Fruit fly (Drosophila melanogaster) whole organism, embryonic: Measurements from ENCODE around the gene CG34258.
A peak's percentile ranks its signal among the peaks of the same experiment; 100 is the strongest.

ENCODE experiments used
- Adf1 ChIP-seq: fragments of 200-800 bp; sonication (Bioruptor generic); IDR thresholded peaks from 2 replicates; pipeline ENCODE4 v1.3.6; 2022; ENCODE audit warnings: missing biosample characterization, missing genetic modification characterization
- Atf3 ChIP-seq: fragments of 200-800 bp; sonication (Bioruptor generic); optimal IDR thresholded peaks from 3 replicates; lab custom pipeline; 2016; ENCODE audit warnings: missing biosample characterization, missing genetic modification characterization
- Atf6 ChIP-seq: fragments of 200-800 bp; sonication (Bioruptor generic); IDR thresholded peaks from 2 replicates; pipeline ENCODE4 v1.3.6; 2022; ENCODE audit warnings: missing biosample characterization, missing genetic modification characterization
- CG12104 ChIP-seq: fragments of 200-800 bp; sonication (Bioruptor generic); optimal IDR thresholded peaks from 3 replicates; lab custom pipeline; 2016; ENCODE audit warnings: missing biosample characterization, missing genetic modification characterization
- CG12155 ChIP-seq: fragments of 200-800 bp; sonication (Bioruptor generic); optimal IDR thresholded peaks from 3 replicates; lab custom pipeline; 2016; ENCODE audit warnings: missing biosample characterization, missing genetic modification characterization
- CG12744 ChIP-seq: fragments of 200-800 bp; sonication (Bioruptor generic); optimal IDR thresholded peaks from 2 replicates; lab custom pipeline; 2016; ENCODE audit warnings: missing biosample characterization, missing genetic modification characterization
- CG15479 ChIP-seq: fragments of 200-800 bp; sonication (Bioruptor generic); optimal IDR thresholded peaks from 3 replicates; lab custom pipeline; 2019; ENCODE audit warnings: missing biosample characterization, mild to moderate bottlenecking, missing genetic modification characterization, moderate library complexity
- CG15514 ChIP-seq: fragments of 200-800 bp; sonication (Bioruptor generic); optimal IDR thresholded peaks from 3 replicates; lab custom pipeline; 2017; ENCODE audit warnings: missing biosample characterization, missing genetic modification characterization, mild to moderate bottlenecking, moderate library complexity, missing genetic modification reagents
- CG16813 ChIP-seq: fragments of 200-800 bp; sonication (Bioruptor generic); IDR thresholded peaks from 3 replicates; pipeline ENCODE4 v1.3.6; 2022; ENCODE audit warnings: missing biosample characterization, missing genetic modification characterization; ENCODE audit not compliant: partially characterized antibody
- CG3065 ChIP-seq: fragments of 200-800 bp; sonication (Bioruptor generic); optimal IDR thresholded peaks from 2 replicates; lab custom pipeline; 2016; ENCODE audit warnings: missing biosample characterization, missing genetic modification characterization
- CG31224 ChIP-seq: fragments of 200-800 bp; sonication (Bioruptor generic); IDR thresholded peaks from 2 replicates; pipeline ENCODE4 v1.3.6; 2022; ENCODE audit warnings: missing biosample characterization, missing genetic modification characterization
- CG6654 ChIP-seq: fragments of 200-800 bp; sonication (Bioruptor generic); optimal IDR thresholded peaks from 2 replicates; lab custom pipeline; 2017; ENCODE audit warnings: missing biosample characterization, mild to moderate bottlenecking, missing genetic modification characterization
- CG6813 ChIP-seq: fragments of 200-800 bp; sonication (Bioruptor generic); optimal IDR thresholded peaks from 2 replicates; lab custom pipeline; 2017; ENCODE audit warnings: missing biosample characterization, missing genetic modification characterization, mild to moderate bottlenecking, moderate library complexity, missing genetic modification reagents
- CG7963 ChIP-seq: fragments of 200-800 bp; sonication (Bioruptor generic); IDR thresholded peaks from 3 replicates; pipeline ENCODE4 v1.3.6; 2022; ENCODE audit warnings: missing biosample characterization, missing genetic modification characterization; ENCODE audit not compliant: partially characterized antibody
- CG8388 ChIP-seq: fragments of 200-800 bp; sonication (Bioruptor generic); optimal IDR thresholded peaks from 2 replicates; lab custom pipeline; 2019; ENCODE audit warnings: missing biosample characterization, mild to moderate bottlenecking, missing genetic modification characterization, moderate library complexity
- CG9437 ChIP-seq: fragments of 200-800 bp; sonication (Bioruptor generic); optimal IDR thresholded peaks from 2 replicates; lab custom pipeline; 2018; ENCODE audit warnings: missing biosample characterization, mild to moderate bottlenecking, missing genetic modification characterization
- Ets65A ChIP-seq: fragments of 200-800 bp; sonication (Bioruptor generic); peaks from one replicate; lab custom pipeline; 2016; ENCODE audit warnings: missing biosample characterization, missing genetic modification characterization
- GATAe ChIP-seq: fragments of 200-800 bp; sonication (Bioruptor generic); conservative IDR thresholded peaks from 2 replicates; pipeline ENCODE4 v1.3.6; 2022; ENCODE audit warnings: missing biosample characterization, missing genetic modification characterization
- Hmr ChIP-seq: fragments of 200-800 bp; sonication (Bioruptor generic); optimal IDR thresholded peaks from 3 replicates; lab custom pipeline; 2017; ENCODE audit warnings: mild to moderate bottlenecking, missing biosample characterization, missing genetic modification reagents, missing genetic modification characterization
- Hr39 ChIP-seq: fragments of >200 bp; optimal IDR thresholded peaks from 2 replicates; lab custom pipeline; 2017
- Jarid2 ChIP-seq: fragments of 200-800 bp; sonication (Bioruptor generic); optimal IDR thresholded peaks from 3 replicates; lab custom pipeline; 2017; ENCODE audit warnings: mild to moderate bottlenecking, missing biosample characterization, missing genetic modification reagents, missing genetic modification characterization
- Med ChIP-seq: fragments of 200-800 bp; sonication (Bioruptor generic); peaks from one replicate; lab custom pipeline; 2016; ENCODE audit warnings: missing biosample characterization, missing genetic modification characterization, mild to moderate bottlenecking, inconsistent platforms, moderate library complexity
- Meics ChIP-seq: fragments of 200-800 bp; sonication (Bioruptor generic); optimal IDR thresholded peaks from 2 replicates; lab custom pipeline; 2017; ENCODE audit warnings: missing biosample characterization, mild to moderate bottlenecking, missing genetic modification characterization
- NC2β ChIP-seq: fragments of 200-800 bp; sonication (Bioruptor generic); optimal IDR thresholded peaks from 2 replicates; lab custom pipeline; 2016; ENCODE audit warnings: missing biosample characterization, missing genetic modification characterization
- Nf-YC ChIP-seq: fragments of 200-800 bp; optimal IDR thresholded peaks from 3 replicates; lab custom pipeline; 2019; ENCODE audit warnings: missing biosample characterization, mild to moderate bottlenecking, missing genetic modification characterization, moderate library complexity
- Oli ChIP-seq: fragments of 200-800 bp; sonication (Bioruptor generic); optimal IDR thresholded peaks from 2 replicates; lab custom pipeline; 2018; ENCODE audit warnings: missing biosample characterization, mild to moderate bottlenecking, missing genetic modification characterization, moderate library complexity
- Pdp1 ChIP-seq, 2 experiments: fragments of 200-800 bp; sonication (Bioruptor generic); optimal IDR thresholded peaks; 3 replicates each; lab custom pipeline; 2016; ENCODE audit warnings: missing biosample characterization in 2 of 2, missing genetic modification characterization in 2 of 2, mild to moderate bottlenecking in 1 of 2, moderate library complexity in 1 of 2
- Poxn ChIP-seq: fragments of 200-800 bp; sonication (Bioruptor generic); IDR thresholded peaks from 2 replicates; pipeline ENCODE4 v1.3.6; 2022; ENCODE audit warnings: missing biosample characterization, missing genetic modification characterization
- Sry-β ChIP-seq: fragments of 200-800 bp; sonication (Bioruptor generic); optimal IDR thresholded peaks from 2 replicates; lab custom pipeline; 2018; ENCODE audit warnings: missing biosample characterization, mild to moderate bottlenecking, missing genetic modification characterization, moderate library complexity
- Ssrp ChIP-seq: fragments of 200-800 bp; sonication (Bioruptor generic); optimal IDR thresholded peaks from 2 replicates; lab custom pipeline; 2018; ENCODE audit warnings: missing biosample characterization, mild to moderate bottlenecking, missing genetic modification characterization, moderate library complexity
- Stat92E ChIP-seq, 3 experiments: fragments of >200 bp in 2 of 3; fragments of 200-800 bp in 1 of 3; sonication (Bioruptor generic) in 1 of 3; optimal IDR thresholded peaks; 2 replicates each; lab custom pipeline; 2017 to 2019; ENCODE audit warnings: missing biosample characterization in 3 of 3, missing genetic modification characterization in 3 of 3, mild to moderate bottlenecking in 1 of 3, moderate library complexity in 1 of 3
- ash1 ChIP-seq: fragments of 200-800 bp; sonication (Bioruptor generic); optimal IDR thresholded peaks from 2 replicates; lab custom pipeline; 2018; ENCODE audit warnings: missing biosample characterization, mild to moderate bottlenecking, missing genetic modification characterization
- btn ChIP-seq: fragments of 200-800 bp; sonication (Bioruptor generic); optimal IDR thresholded peaks from 2 replicates; lab custom pipeline; 2016; ENCODE audit warnings: missing biosample characterization, missing genetic modification characterization
- chm ChIP-seq: fragments of 200-800 bp; sonication (Bioruptor generic); IDR thresholded peaks from 2 replicates; pipeline ENCODE4 v1.3.6; 2022; ENCODE audit warnings: missing biosample characterization, missing genetic modification characterization
- dati ChIP-seq: fragments of 200-800 bp; sonication (Bioruptor generic); IDR thresholded peaks from 2 replicates; pipeline ENCODE4 v1.3.6; 2022; ENCODE audit warnings: missing biosample characterization, missing genetic modification characterization
- dm ChIP-seq: fragments of 200-800 bp; sonication (Bioruptor generic); optimal IDR thresholded peaks from 3 replicates; lab custom pipeline; 2016; ENCODE audit warnings: missing biosample characterization, missing genetic modification characterization
- gsb ChIP-seq: fragments of 200-800 bp; sonication (Bioruptor generic); IDR thresholded peaks from 2 replicates; pipeline ENCODE4 v1.3.6; 2022; ENCODE audit warnings: missing biosample characterization, missing genetic modification characterization
- h ChIP-seq: fragments of >200 bp; optimal IDR thresholded peaks from 2 replicates; lab custom pipeline; 2017
- lbe ChIP-seq: fragments of 200-800 bp; sonication (Bioruptor generic); optimal IDR thresholded peaks from 2 replicates; lab custom pipeline; 2016; ENCODE audit warnings: missing biosample characterization, mild to moderate bottlenecking, missing genetic modification characterization
- mam ChIP-seq: fragments of 200-800 bp; sonication (Bioruptor generic); optimal IDR thresholded peaks from 3 replicates; lab custom pipeline; 2016; ENCODE audit warnings: missing biosample characterization, missing genetic modification characterization
- nmo ChIP-seq: fragments of 200-800 bp; sonication (Bioruptor generic); optimal IDR thresholded peaks from 2 replicates; lab custom pipeline; 2018; ENCODE audit warnings: missing biosample characterization, mild to moderate bottlenecking, missing genetic modification characterization, moderate library complexity
- otp ChIP-seq: fragments of 200-800 bp; sonication (Bioruptor generic); IDR thresholded peaks from 3 replicates; pipeline ENCODE4, ENCODE4 v1.3.6; 2022; ENCODE audit warnings: missing biosample characterization, missing genetic modification characterization
- pan ChIP-seq, 4 experiments: fragments of >200 bp in 3 of 4; fragments of 200-800 bp in 1 of 4; sonication (Bioruptor generic) in 1 of 4; optimal IDR thresholded peaks in 3 of 4; IDR thresholded peaks in 1 of 4; 2 replicates each; pipeline versions ENCODE4 v1.3.6 to Lab custom; 2017 to 2022; ENCODE audit warnings: missing biosample characterization in 2 of 4, missing genetic modification characterization in 2 of 4, mixed read lengths in 1 of 4
- row ChIP-seq: fragments of 200-800 bp; sonication (Bioruptor generic); IDR thresholded peaks from 3 replicates; pipeline ENCODE4 v1.3.6; 2022; ENCODE audit warnings: missing biosample characterization, missing genetic modification characterization
- sens-2 ChIP-seq: fragments of 200-800 bp; sonication (Bioruptor generic); IDR thresholded peaks from 2 replicates; pipeline ENCODE4 v1.3.6; 2022; ENCODE audit warnings: missing biosample characterization, missing genetic modification characterization
- seq ChIP-seq: fragments of 200-800 bp; sonication (Bioruptor generic); IDR thresholded peaks from 2 replicates; pipeline ENCODE4 v1.3.6; 2022; ENCODE audit warnings: missing biosample characterization, missing genetic modification characterization
- slbo ChIP-seq: fragments of 200-800 bp; sonication (Bioruptor generic); IDR thresholded peaks from 2 replicates; pipeline ENCODE4 v1.3.6; 2022; ENCODE audit warnings: missing biosample characterization, missing genetic modification characterization
- sqz ChIP-seq: fragments of 200-800 bp; sonication (Bioruptor generic); optimal IDR thresholded peaks from 3 replicates; lab custom pipeline; 2018; ENCODE audit warnings: missing biosample characterization, mild to moderate bottlenecking, missing genetic modification characterization
- twi ChIP-seq: fragments of 200-800 bp; optimal IDR thresholded peaks from 2 replicates; lab custom pipeline; 2019; ENCODE audit warnings: missing biosample characterization, mild to moderate bottlenecking, missing genetic modification characterization, moderate library complexity
- vnd ChIP-seq: fragments of 200-800 bp; sonication (Bioruptor generic); IDR thresholded peaks from 3 replicates; pipeline ENCODE4 v1.3.6; 2022; ENCODE audit warnings: missing biosample characterization, missing genetic modification characterization; ENCODE audit not compliant: partially characterized antibody
- wek ChIP-seq: fragments of 200-800 bp; sonication (Bioruptor generic); optimal IDR thresholded peaks from 3 replicates; lab custom pipeline; 2018; ENCODE audit warnings: missing biosample characterization, mild to moderate bottlenecking, missing genetic modification characterization, moderate library complexity

Gene CG34258

dm6 chr3L:19939024-19939423 lies 12.7 kb downstream of the CG34258 start, which contains the start of gene Ac76E (continued):
- no peak for TF ChIP-seq Stat92E (GFP tag; optimal IDR thresholded peaks at IDR 0.05; lab: Kevin White, UChicago)
- no peak for TF ChIP-seq CG12104 (GFP tag; lab: Kevin White, UChicago)
- peak; percentile 64 for TF ChIP-seq Atf6 (GFP tag; lab: Robert Waterston, UW)
- peak; percentile 37 for TF ChIP-seq CG15514 (GFP tag; lab: Kevin White, UChicago)
- peak; percentile 43; the same call in 1 of the 2 replicates for TF ChIP-seq Adf1
- TF ChIP-seq Meics (GFP tag; lab: Kevin White, UChicago), result no peak
- no peak for TF ChIP-seq CG15479 (GFP tag; lab: Kevin White, UChicago)
- TF ChIP-seq Sry-β (GFP tag; lab: Kevin White, UChicago), result no peak
- TF ChIP-seq CG12155, result no peak
- TF ChIP-seq wek, result no peak
- TF ChIP-seq CG8388 (GFP tag; lab: Kevin White, UChicago), result no peak
- TF ChIP-seq Ssrp (tag; lab: Kevin White, UChicago), result no peak
- no peak for TF ChIP-seq Atf3 (GFP tag; lab: Kevin White, UChicago)
- no peak for TF ChIP-seq lbe (GFP tag; lab: Kevin White, UChicago)
- TF ChIP-seq dm (GFP tag; lab: Kevin White, UChicago), result no peak
- TF ChIP-seq CG6654 (GFP tag; lab: Kevin White, UChicago), result no peak
- TF ChIP-seq ash1 (GFP tag; lab: Kevin White, UChicago), result no peak
- TF ChIP-seq Jarid2 (GFP tag; lab: Kevin White, UChicago), result peak; percentile 92
- peak; percentile 18; the same call in 1 of the 2 replicates for TF ChIP-seq CG31224 (GFP tag; lab: Robert Waterston, UW)
- TF ChIP-seq mam (GFP tag; lab: Kevin White, UChicago), result no peak
- no peak for TF ChIP-seq Poxn (GFP tag; lab: Robert Waterston, UW)
- no peak for TF ChIP-seq Nf-YC (tag; lab: Kevin White, UChicago)
- TF ChIP-seq Oli (tag; lab: Kevin White, UChicago), result no peak
- TF ChIP-seq CG7963 (GFP tag; lab: Robert Waterston, UW), result peak; percentile 11; the same call in 1 of the 3 replicates
- no peak for TF ChIP-seq CG3065 (GFP tag; lab: Kevin White, UChicago)
- peak; percentile 36 for TF ChIP-seq Hmr (GFP tag; lab: Kevin White, UChicago)
- no peak for TF ChIP-seq CG6813
- no peak for TF ChIP-seq h (lab: Kevin White, UChicago)
- TF ChIP-seq NC2β (GFP tag; lab: Kevin White, UChicago), result no peak
- no peak for TF ChIP-seq CG9437 (GFP tag; lab: Kevin White, UChicago)
- no peak for TF ChIP-seq vnd (GFP tag; lab: Robert Waterston, UW)
- peak; percentile 35; the same call in 1 of the 2 replicates for TF ChIP-seq seq (GFP tag; lab: Robert Waterston, UW)
- no peak for TF ChIP-seq pan (optimal IDR thresholded peaks at IDR 0.05; lab: Kevin White, UChicago)
- TF ChIP-seq pan (GFP tag; optimal IDR thresholded peaks at IDR 0.05 in 1 of 2, IDR thresholded peaks at IDR 0.05 in 1 of 2), result peak in 1 of 2 experiments; percentile 17
- peak; percentile 81 for TF ChIP-seq Med (GFP tag; lab: Kevin White, UChicago)
- no peak for TF ChIP-seq CG12744 (GFP tag; lab: Kevin White, UChicago)
- TF ChIP-seq Hr39 (lab: Kevin White, UChicago), result no peak
- no peak for TF ChIP-seq btn (GFP tag; lab: Kevin White, UChicago)
- TF ChIP-seq chm (GFP tag; lab: Robert Waterston, UW), result peak; percentile 34; the same call in 1 of the 2 replicates
- no peak for TF ChIP-seq dati (GFP tag; lab: Robert Waterston, UW)
- peak in 1 of 2 experiments; percentile 32 for TF ChIP-seq Pdp1 (GFP tag; optimal IDR thresholded peaks at IDR 0.05; lab: Kevin White, UChicago)
- peak; percentile 46; the same call in 1 of the 2 replicates for TF ChIP-seq GATAe (GFP tag; lab: Robert Waterston, UW)
- no peak for TF ChIP-seq nmo (GFP tag; lab: Kevin White, UChicago)
- TF ChIP-seq CG16813 (GFP tag; lab: Robert Waterston, UW), result no peak
- no peak for TF ChIP-seq sqz (GFP tag; lab: Kevin White, UChicago)
- TF ChIP-seq otp (GFP tag; lab: Robert Waterston, UW), result no peak; the same call in 2 of the 3 replicates
- no peak for TF ChIP-seq sens-2
- TF ChIP-seq slbo (GFP tag; lab: Robert Waterston, UW), result peak; percentile 29
- no peak for TF ChIP-seq twi (tag; lab: Kevin White, UChicago)
- TF ChIP-seq Ets65A (GFP tag; lab: Kevin White, UChicago), result no peak
- TF ChIP-seq gsb (GFP tag; lab: Robert Waterston, UW), result no peak
- TF ChIP-seq row (GFP tag; lab: Robert Waterston, UW), result no peak
